Worm (Caenorhabditis elegans) whole organism, dauer: Measurements from ENCODE around the gene fbxb-30.
"Not testable (repeated sequence)": the region's sequence is repeated elsewhere in the genome, so short reads cannot be mapped to it uniquely, and the experiment has no call there.

Source experiments
- unc-62 ChIP-seq: sonication (generic microtip); optimal IDR thresholded peaks from 2 replicates; lab custom pipeline; 2017; ENCODE audit warnings: missing biosample characterization, missing genetic modification reagents, missing genetic modification characterization

fbxb-30 gene

DNA sequence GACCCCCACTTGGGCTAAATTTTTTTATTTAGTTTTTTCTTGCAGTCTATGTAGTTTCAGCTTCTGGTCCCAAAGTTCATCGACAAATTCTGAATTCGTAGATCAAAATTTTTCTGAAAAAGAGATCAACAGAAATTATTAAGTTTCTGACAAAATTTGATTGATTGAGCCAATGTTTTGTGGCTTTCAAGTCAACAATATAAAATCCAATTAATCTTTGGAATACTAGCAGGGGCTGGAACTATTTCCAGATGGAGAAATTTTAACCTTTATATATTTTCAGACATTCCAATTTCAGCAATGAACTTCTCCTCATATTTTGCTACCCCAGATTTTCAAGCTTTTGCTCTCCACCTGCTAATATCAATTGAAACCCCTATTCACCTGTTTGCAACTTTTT, 18.4 kb downstream of the fbxb-30 start, which contains the start of gene srh-274:
Gene srh-274, plus strand, starts transcription at position 301 of the 400 bp plus-strand sequence.
- no peak for TF ChIP-seq unc-62

ce11 chrII:979135-979534, 22.1 kb downstream of the fbxb-30 start, which contains the start of the genes fbxc-17 and fbxc-15:
TSS of gene fbxc-17 (minus strand) at chrII:979235.
TSS of gene fbxc-15 (plus strand) at chrII:979423.
- no peak for TF ChIP-seq unc-62

ce11 chrII:973999-974398, 27.3 kb downstream of the fbxb-30 start, which contains the start of gene fbxc-14:
TSS of gene fbxc-14 (plus strand) at chrII:974299.
- TF ChIP-seq unc-62 = no peak

DNA sequence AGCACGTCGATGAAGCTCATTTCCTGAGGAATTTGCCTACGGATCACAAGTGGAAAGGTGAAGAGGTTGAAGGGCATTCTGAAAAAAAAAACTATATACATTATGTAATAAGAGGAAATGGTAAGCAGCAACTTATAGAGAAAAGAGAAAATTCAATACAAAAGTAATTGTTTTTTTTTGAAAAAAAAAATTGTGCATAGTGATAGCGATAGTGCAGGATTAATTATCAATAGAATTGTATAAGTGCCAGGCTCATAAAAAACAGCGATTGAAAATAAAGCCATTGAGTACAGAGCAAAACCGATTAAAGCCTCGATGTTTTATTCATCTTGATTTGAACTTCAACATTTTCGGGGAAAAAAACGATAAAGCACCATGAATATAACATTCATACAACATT, 28.4 kb downstream of the fbxb-30 start, which contains the start of gene C32B5.15:
Gene C32B5.15, minus strand, starts transcription at position 101 of the 400 bp plus-strand sequence.
- TF ChIP-seq unc-62 = no peak

DNA sequence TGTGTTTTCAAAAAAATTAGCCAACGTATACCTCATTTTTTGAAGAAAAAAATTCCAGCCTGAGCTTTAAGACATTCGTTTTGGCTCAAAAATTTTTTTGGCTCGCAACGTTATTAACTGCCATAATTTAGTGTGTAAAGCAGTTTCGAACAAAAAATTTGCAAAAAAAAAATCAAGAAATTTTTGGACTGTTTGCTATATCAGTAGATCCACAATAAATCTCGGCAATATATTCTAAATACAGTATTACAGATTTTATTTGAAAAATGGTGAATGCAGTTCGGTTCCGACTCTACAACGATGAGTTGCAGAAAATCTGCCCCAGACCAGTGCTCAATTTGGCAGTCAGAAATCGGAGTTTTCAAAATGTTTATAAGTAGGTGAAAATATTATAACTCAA, 33.1 kb downstream of the fbxb-30 start, which contains the start of gene C32B5.6:
Gene C32B5.6, plus strand, starts transcription at position 301 of the 400 bp plus-strand sequence.
- TF ChIP-seq unc-62 = not testable (repeated sequence)

DNA sequence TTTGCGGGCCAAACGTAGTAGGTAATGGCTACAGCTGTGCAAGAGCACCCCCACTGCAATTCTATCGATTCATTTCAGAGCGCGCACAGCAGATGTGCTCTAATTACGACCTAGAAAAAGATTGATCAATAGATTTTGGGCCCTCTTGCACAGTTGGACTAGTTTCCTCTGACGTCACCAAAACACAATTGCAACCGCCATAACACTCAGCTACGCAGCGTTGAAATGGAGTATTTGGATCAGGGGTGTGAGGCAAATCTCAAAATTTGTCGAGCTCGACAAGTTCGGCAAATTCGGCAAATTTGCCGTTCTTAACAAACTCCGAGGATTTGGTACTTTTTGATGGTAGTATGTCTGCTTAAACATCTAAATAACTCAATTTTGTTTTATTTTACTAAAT, 34.3 kb downstream of the fbxb-30 start, which contains the start of gene fbxc-18:
Gene fbxc-18, minus strand, starts transcription at position 101 of the 400 bp plus-strand sequence.
- TF ChIP-seq unc-62 = not testable (repeated sequence)

ce11 chrII:961961-962360, 39.3 kb downstream of the fbxb-30 start, which contains the start of gene C32B5.13:
TSS of gene C32B5.13 (minus strand) at chrII:962061.
- TF ChIP-seq unc-62 = no peak

ce11 chrII:960218-960617, 41.0 kb downstream of the fbxb-30 start, which contains the start of the genes C32B5.18 and C32B5.7:
TSS of gene C32B5.18 (plus strand) at chrII:960518.
TSS of gene C32B5.7 (plus strand) at chrII:960528.
- no peak for TF ChIP-seq unc-62

DNA sequence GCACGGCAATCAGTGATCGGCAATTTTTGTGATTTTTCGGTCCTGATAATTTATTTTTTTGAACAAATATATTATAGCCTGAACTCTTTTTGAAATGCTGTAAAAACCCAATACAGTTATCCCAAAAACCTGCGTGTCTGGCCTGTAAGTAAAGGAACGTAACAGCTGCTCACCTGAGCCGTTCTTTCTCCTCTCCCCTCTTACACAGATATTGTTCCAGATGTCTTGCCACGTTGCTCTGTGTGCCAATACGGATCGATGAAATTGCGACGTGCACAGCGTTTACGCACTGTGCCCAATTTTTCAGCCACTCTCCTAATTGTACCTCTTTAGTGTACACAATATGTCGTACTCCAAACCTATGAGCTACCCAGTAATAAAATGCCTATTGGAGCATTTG, 42.6 kb downstream of the fbxb-30 start, which contains the start of gene sdz-4:
Gene sdz-4, plus strand, starts transcription at position 301 of the 400 bp plus-strand sequence.
- no peak for TF ChIP-seq unc-62

ce11 chrII:954626-955025, 46.6 kb downstream of the fbxb-30 start, which contains the start of gene fbxc-7:
TSS of gene fbxc-7 (plus strand) at chrII:954926.
- not testable (repeated sequence) for TF ChIP-seq unc-62

DNA sequence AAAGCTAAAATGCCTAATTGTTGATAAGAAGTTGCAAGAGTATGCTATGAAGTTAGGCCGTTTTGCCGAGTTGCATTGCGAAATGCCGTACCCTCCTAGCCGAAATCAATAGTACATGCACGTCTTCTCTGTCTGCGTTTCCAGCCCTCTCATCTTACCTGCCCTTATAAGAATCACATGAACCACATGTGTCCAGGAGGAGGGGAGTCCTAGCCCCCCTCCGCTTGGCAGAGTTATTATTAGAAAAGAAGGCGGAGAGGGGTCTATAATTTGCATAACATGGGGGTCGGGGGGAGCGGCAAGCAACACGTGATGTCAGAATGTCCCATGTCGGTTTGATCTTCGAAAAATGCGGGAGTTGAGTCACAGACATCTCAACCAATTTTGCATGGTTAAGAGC, 48.2 kb downstream of the fbxb-30 start:
- TF ChIP-seq unc-62 = no peak
